Worm (Caenorhabditis elegans) whole organism, L2 larva: ENCODE measurements around the gene nas-18.

ENCODE experiments used
- F13H6.1 ChIP-seq: sonication (generic microtip); optimal IDR thresholded peaks from 2 replicates; lab custom pipeline; 2016; ENCODE audit warnings: missing genetic modification characterization, missing compliant biosample characterization
- R02D3.7 ChIP-seq: fragments of 150-350 bp; optimal IDR thresholded peaks from 2 replicates; lab custom pipeline; 2014; ENCODE audit warnings: missing biosample characterization, missing genetic modification characterization
- Y55F3AM.14 ChIP-seq: fragments of 200-800 bp; sonication (Bioruptor generic); optimal IDR thresholded peaks from 2 replicates; lab custom pipeline; 2018; ENCODE audit warnings: mild to moderate bottlenecking, missing genetic modification characterization, missing compliant biosample characterization
- ZK546.5 ChIP-seq: sonication (generic microtip); optimal IDR thresholded peaks from 2 replicates; lab custom pipeline; 2017; ENCODE audit warnings: missing biosample characterization, missing genetic modification characterization
- alr-1 ChIP-seq: fragments of 150-350 bp; optimal IDR thresholded peaks from 2 replicates; lab custom pipeline; 2014; ENCODE audit warnings: missing biosample characterization, missing genetic modification characterization
- aly-2 ChIP-seq: fragments of 150-350 bp; optimal IDR thresholded peaks from 2 replicates; lab custom pipeline; 2014; ENCODE audit warnings: missing biosample characterization, missing genetic modification characterization
- ceh-82 ChIP-seq: fragments of 150-350 bp; optimal IDR thresholded peaks from 2 replicates; lab custom pipeline; 2014; ENCODE audit warnings: missing biosample characterization, missing genetic modification characterization
- crh-2 ChIP-seq: sonication (generic microtip); optimal IDR thresholded peaks from 2 replicates; lab custom pipeline; 2017; ENCODE audit warnings: missing biosample characterization, missing genetic modification characterization
- egl-27 ChIP-seq: sonication (generic microtip); optimal IDR thresholded peaks from 3 replicates; lab custom pipeline; 2017; ENCODE audit warnings: missing biosample characterization, missing genetic modification reagents, missing genetic modification characterization
- gmeb-1 ChIP-seq: fragments of 150-350 bp; optimal IDR thresholded peaks from 2 replicates; lab custom pipeline; 2014; ENCODE audit warnings: missing biosample characterization, missing genetic modification characterization
- lin-13 ChIP-seq: fragments of 150-350 bp; optimal IDR thresholded peaks from 2 replicates; lab custom pipeline; 2014; ENCODE audit warnings: missing biosample characterization, missing genetic modification reagents, missing genetic modification characterization
- lsy-2 ChIP-seq, 2 experiments: fragments of 150-350 bp in 1 of 2; sonication (generic microtip) in 1 of 2; optimal IDR thresholded peaks; 2 replicates each; lab custom pipeline; 2014 to 2017; ENCODE audit warnings: missing biosample characterization in 2 of 2, missing genetic modification characterization in 2 of 2
- mdl-1 ChIP-seq, 2 experiments: fragments of 150-350 bp in 1 of 2; sonication (generic microtip) in 1 of 2; optimal IDR thresholded peaks; 2 replicates each; lab custom pipeline; 2017; ENCODE audit warnings: missing biosample characterization in 2 of 2, missing genetic modification characterization in 2 of 2
- nhr-10 ChIP-seq: sonication (generic microtip); optimal IDR thresholded peaks from 2 replicates; lab custom pipeline; 2017; ENCODE audit warnings: missing biosample characterization, missing genetic modification characterization
- nhr-11 ChIP-seq: fragments of 150-350 bp; optimal IDR thresholded peaks from 2 replicates; lab custom pipeline; 2014; ENCODE audit warnings: missing biosample characterization, missing genetic modification characterization
- nhr-12 ChIP-seq: fragments of 150-350 bp; optimal IDR thresholded peaks from 2 replicates; lab custom pipeline; 2014; ENCODE audit warnings: missing biosample characterization, missing genetic modification characterization
- nhr-129 ChIP-seq: fragments of 150-350 bp; optimal IDR thresholded peaks from 2 replicates; lab custom pipeline; 2014; ENCODE audit warnings: missing biosample characterization, missing genetic modification characterization
- nhr-21 ChIP-seq: fragments of 150-350 bp; optimal IDR thresholded peaks from 2 replicates; lab custom pipeline; 2014; ENCODE audit warnings: missing biosample characterization, missing genetic modification characterization
- nhr-23 ChIP-seq: fragments of 150-350 bp; optimal IDR thresholded peaks from 2 replicates; lab custom pipeline; 2014; ENCODE audit warnings: missing biosample characterization, missing genetic modification reagents, missing genetic modification characterization
- nhr-237 ChIP-seq: fragments of 150-350 bp; optimal IDR thresholded peaks from 2 replicates; lab custom pipeline; 2014; ENCODE audit warnings: missing biosample characterization, missing genetic modification characterization
- nhr-25 ChIP-seq: fragments of 150-350 bp; sonication (generic microtip); optimal IDR thresholded peaks from 3 replicates; lab custom pipeline; 2014; ENCODE audit warnings: missing biosample characterization, missing genetic modification characterization
- peb-1 ChIP-seq: fragments of 150-350 bp; optimal IDR thresholded peaks from 2 replicates; lab custom pipeline; 2014; ENCODE audit warnings: missing biosample characterization, missing genetic modification characterization
- sem-4 ChIP-seq: fragments of 150-350 bp; optimal IDR thresholded peaks from 2 replicates; lab custom pipeline; 2014; ENCODE audit warnings: missing biosample characterization, missing genetic modification reagents, missing genetic modification characterization
- skn-1 ChIP-seq: sonication (generic microtip); optimal IDR thresholded peaks from 2 replicates; lab custom pipeline; 2017; ENCODE audit warnings: missing biosample characterization, missing genetic modification characterization
- sma-3 ChIP-seq: sonication (generic microtip); optimal IDR thresholded peaks from 2 replicates; lab custom pipeline; 2016; ENCODE audit warnings: missing genetic modification reagents, missing genetic modification characterization, missing compliant biosample characterization
- sma-9 ChIP-seq, 2 experiments: fragments of 150-350 bp in 1 of 2; sonication (generic microtip) in 1 of 2; optimal IDR thresholded peaks; 2 replicates each; lab custom pipeline; 2014 to 2016; ENCODE audit warnings: missing genetic modification characterization in 2 of 2, mild to moderate bottlenecking in 1 of 2, missing biosample characterization in 1 of 2, missing compliant biosample characterization in 1 of 2, missing genetic modification reagents in 1 of 2, moderate library complexity in 1 of 2
- snpc-4 ChIP-seq: fragments of 150-350 bp; optimal IDR thresholded peaks from 2 replicates; lab custom pipeline; 2014; ENCODE audit warnings: missing biosample characterization, missing genetic modification characterization
- unc-39 ChIP-seq: fragments of 150-350 bp; optimal IDR thresholded peaks from 2 replicates; lab custom pipeline; 2014; ENCODE audit warnings: missing biosample characterization, missing genetic modification characterization
- unc-55 ChIP-seq: fragments of 150-350 bp; sonication (generic microtip); optimal IDR thresholded peaks from 3 replicates; lab custom pipeline; 2014; ENCODE audit warnings: missing biosample characterization, missing genetic modification reagents, missing genetic modification characterization
- unc-62 ChIP-seq: fragments of 150-350 bp; optimal IDR thresholded peaks from 2 replicates; lab custom pipeline; 2014; ENCODE audit warnings: missing biosample characterization, missing genetic modification reagents, missing genetic modification characterization
- zag-1 ChIP-seq: fragments of 150-350 bp; optimal IDR thresholded peaks from 2 replicates; lab custom pipeline; 2014; ENCODE audit warnings: missing biosample characterization, missing genetic modification characterization
- ztf-1 ChIP-seq: fragments of 200-800 bp; sonication (Bioruptor generic); conservative IDR thresholded peaks from 2 replicates; pipeline ENCODE4 v1.3.6; 2022; ENCODE audit warnings: missing genetic modification characterization, missing compliant biosample characterization

nas-18 gene

DNA sequence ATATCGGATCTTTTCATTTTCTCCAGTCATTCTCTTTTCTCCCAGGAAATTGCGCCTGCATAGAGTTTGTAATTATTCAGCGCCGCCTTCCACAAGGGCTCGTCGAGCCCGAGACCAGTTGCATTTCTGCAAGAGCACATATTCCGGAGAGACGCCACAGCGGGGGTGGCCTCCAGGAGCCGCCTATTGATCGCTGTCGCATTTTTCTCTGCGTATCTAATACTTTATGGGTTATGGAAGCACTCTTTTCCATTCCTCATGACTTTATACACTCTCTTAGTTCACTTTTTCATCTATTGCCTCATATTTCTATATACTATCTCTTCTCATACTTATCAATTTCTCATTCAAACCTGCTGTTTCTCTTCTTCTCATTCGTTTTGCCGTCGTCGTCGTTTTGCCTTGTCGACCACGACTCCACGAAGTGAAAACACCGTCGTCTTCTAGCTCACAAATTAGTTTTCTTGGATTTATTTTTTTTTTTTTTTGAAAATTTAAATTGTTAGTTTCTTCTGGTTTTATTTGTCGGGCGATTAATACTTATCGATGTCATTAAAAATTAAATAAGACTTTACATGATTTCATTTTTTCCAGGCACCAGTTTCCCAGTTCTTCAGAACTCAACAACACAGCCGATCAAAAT, 21.0 kb upstream of the nas-18 start, which contains the start of gene cnb-1 (continued):
- TF ChIP-seq ceh-82 (tag; lab: Kevin White, UChicago) (no peak), alr-1 (tag; lab: Kevin White, UChicago) (no peak), lin-13 (no peak), unc-55 (GFP tag; lab: Kevin White, UChicago) (peak; percentile 87), lsy-2 (tag; optimal IDR thresholded peaks at IDR 0.05; lab: Kevin White, UChicago) (peak; percentile 13 to 79)

DNA sequence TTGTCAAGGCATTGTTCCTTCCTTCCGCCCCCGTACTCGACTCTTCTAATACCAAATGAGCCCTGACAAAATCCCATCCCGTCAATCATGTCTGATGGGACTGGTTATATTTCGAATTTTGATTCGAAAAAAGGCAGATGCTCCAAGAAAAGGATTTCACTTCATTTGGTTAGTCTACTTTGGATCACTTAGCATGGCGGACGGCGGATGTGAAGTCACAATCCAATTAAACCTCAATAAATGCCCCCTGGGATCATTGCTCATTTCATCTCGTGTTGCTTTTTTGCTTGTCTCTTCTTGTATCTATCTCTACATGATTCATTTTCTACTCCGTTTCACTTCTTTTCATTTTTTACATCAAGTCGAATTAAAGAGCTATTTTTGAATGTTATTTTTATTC, 16.9 kb upstream of the nas-18 start:
- TF ChIP-seq R02D3.7 (tag; lab: Kevin White, UChicago): no peak
- no peak for TF ChIP-seq gmeb-1
- no peak for TF ChIP-seq nhr-237 (tag; lab: Kevin White, UChicago)
- TF ChIP-seq unc-62 (GFP tag; lab: Kevin White, UChicago): no peak
- no peak for TF ChIP-seq lsy-2 (tag; optimal IDR thresholded peaks at IDR 0.05; lab: Kevin White, UChicago)
- no peak for TF ChIP-seq nhr-12 (tag; lab: Kevin White, UChicago)
- no peak for TF ChIP-seq nhr-25 (tag; lab: Kevin White, UChicago)
- no peak for TF ChIP-seq unc-39
- TF ChIP-seq Y55F3AM.14 (GFP tag; lab: Kevin White, UChicago): no peak
- no peak for TF ChIP-seq unc-55 (GFP tag; lab: Kevin White, UChicago)
- no peak for TF ChIP-seq F13H6.1 (tag; lab: Kevin White, UChicago)
- TF ChIP-seq peb-1 (tag; lab: Kevin White, UChicago): no peak
- TF ChIP-seq egl-27 (tag; lab: Kevin White, UChicago): no peak
- no peak for TF ChIP-seq lin-13
- TF ChIP-seq zag-1 (tag; lab: Kevin White, UChicago): no peak
- no peak for TF ChIP-seq sem-4 (tag; lab: Kevin White, UChicago)
- TF ChIP-seq nhr-21 (tag; lab: Kevin White, UChicago): no peak
- no peak for TF ChIP-seq skn-1
- no peak for TF ChIP-seq ztf-1 (GFP tag; lab: Robert Waterston, UW)
- TF ChIP-seq, all 48 proteins: peak for 0

ce11 chrV:11380571-11380970, 15.7 kb upstream of the nas-18 start:
- TF ChIP-seq sma-9 (GFP tag; optimal IDR thresholded peaks at IDR 0.05; lab: Kevin White, UChicago) (peak; percentile 16), sma-9 (tag; optimal IDR thresholded peaks at IDR 0.05; lab: Kevin White, UChicago) (no peak), crh-2 (tag; lab: Kevin White, UChicago) (no peak)
- TF ChIP-seq, all 48 proteins: peak for 1

ce11 chrV:11383032-11383431, 13.2 kb upstream of the nas-18 start, which contains the start of gene F55C10.5:
Gene F55C10.5, plus strand, starts transcription at chrV:11383105.
- TF ChIP-seq nhr-237 (tag; lab: Kevin White, UChicago) (no peak), unc-62 (GFP tag; lab: Kevin White, UChicago) (no peak), F13H6.1 (tag; lab: Kevin White, UChicago) (no peak), nhr-129 (tag; lab: Kevin White, UChicago) (no peak), mdl-1 (tag; optimal IDR thresholded peaks at IDR 0.05; lab: Kevin White, UChicago) (no peak), alr-1 (tag; lab: Kevin White, UChicago) (no peak), crh-2 (tag; lab: Kevin White, UChicago) (no peak), unc-55 (GFP tag; lab: Kevin White, UChicago) (no peak), zag-1 (tag; lab: Kevin White, UChicago) (no peak), aly-2 (tag; lab: Kevin White, UChicago) (no peak), snpc-4 (tag; lab: Kevin White, UChicago) (no peak), nhr-11 (tag; lab: Kevin White, UChicago) (no peak), nhr-25 (tag; lab: Kevin White, UChicago) (no peak)

ce11 chrV:11385060-11385459, 11.2 kb upstream of the nas-18 start, which contains the start of gene col-154:
Gene col-154, plus strand, starts transcription at chrV:11385360.
- TF ChIP-seq nhr-21 (tag; lab: Kevin White, UChicago): no peak
- TF ChIP-seq ZK546.5 (tag; lab: Kevin White, UChicago): no peak
- TF ChIP-seq nhr-11 (tag; lab: Kevin White, UChicago): no peak
- no peak for TF ChIP-seq crh-2 (tag; lab: Kevin White, UChicago)
- no peak for TF ChIP-seq sma-3 (GFP tag; lab: Kevin White, UChicago)
- no peak for TF ChIP-seq nhr-237 (tag; lab: Kevin White, UChicago)
- no peak for TF ChIP-seq nhr-10
- no peak for TF ChIP-seq nhr-129 (tag; lab: Kevin White, UChicago)
- no peak for TF ChIP-seq nhr-23 (tag; lab: Kevin White, UChicago)
